Fruit fly (Drosophila melanogaster) whole organism, embryonic: ENCODE results near the gene Arp10.

Experiments
- Aef1 ChIP-seq: fragments of 200-800 bp; sonication (Bioruptor generic); IDR thresholded peaks from 3 replicates; pipeline ENCODE4 v1.3.6; 2022; ENCODE audit warnings: missing biosample characterization, missing genetic modification characterization
- Atf-2 ChIP-seq: fragments of 200-800 bp; sonication (Bioruptor generic); optimal IDR thresholded peaks from 2 replicates; lab custom pipeline; 2016; ENCODE audit warnings: missing biosample characterization, missing genetic modification characterization
- CG11093 ChIP-seq: fragments of 200-800 bp; sonication (Bioruptor generic); IDR thresholded peaks from 3 replicates; pipeline ENCODE4 v1.3.6; 2022; ENCODE audit warnings: missing biosample characterization, missing genetic modification characterization
- CG12659 ChIP-seq: fragments of 200-800 bp; sonication (Bioruptor generic); optimal IDR thresholded peaks from 3 replicates; lab custom pipeline; 2017; ENCODE audit warnings: mild to moderate bottlenecking, missing biosample characterization, missing genetic modification reagents, missing genetic modification characterization
- CG12769 ChIP-seq: fragments of 200-800 bp; sonication (Bioruptor generic); optimal IDR thresholded peaks from 2 replicates; lab custom pipeline; 2019; ENCODE audit warnings: missing biosample characterization, mild to moderate bottlenecking, missing genetic modification characterization, moderate library complexity
- CG1647 ChIP-seq: fragments of 200-800 bp; sonication (Bioruptor generic); optimal IDR thresholded peaks from 3 replicates; lab custom pipeline; 2016; ENCODE audit warnings: missing biosample characterization, missing genetic modification characterization
- CG16815 ChIP-seq: fragments of 200-800 bp; sonication (Bioruptor generic); optimal IDR thresholded peaks from 3 replicates; lab custom pipeline; 2017; ENCODE audit warnings: missing biosample characterization, mild to moderate bottlenecking, missing genetic modification characterization
- CG2712 ChIP-seq: fragments of 200-800 bp; optimal IDR thresholded peaks from 3 replicates; lab custom pipeline; 2019; ENCODE audit warnings: missing biosample characterization, mild to moderate bottlenecking, missing genetic modification characterization, moderate library complexity
- CG30431 ChIP-seq: fragments of 200-800 bp; sonication (Bioruptor generic); optimal IDR thresholded peaks from 2 replicates; lab custom pipeline; 2017; ENCODE audit warnings: missing biosample characterization, missing genetic modification characterization
- CG34376 ChIP-seq: fragments of 200-800 bp; sonication (Bioruptor generic); optimal IDR thresholded peaks from 2 replicates; lab custom pipeline; 2018; ENCODE audit warnings: missing biosample characterization, mild to moderate bottlenecking, missing genetic modification characterization
- CG42726 ChIP-seq: fragments of 200-800 bp; sonication (Bioruptor generic); IDR thresholded peaks from 2 replicates; pipeline ENCODE4 v1.3.6; 2022; ENCODE audit warnings: missing biosample characterization, missing genetic modification characterization; ENCODE audit not compliant: partially characterized antibody
- CG4282 ChIP-seq: fragments of 200-800 bp; sonication (Bioruptor generic); optimal IDR thresholded peaks from 2 replicates; lab custom pipeline; 2016; ENCODE audit warnings: missing biosample characterization, missing genetic modification characterization
- CG4730 ChIP-seq: fragments of 200-800 bp; sonication (Bioruptor generic); IDR thresholded peaks from 2 replicates; pipeline ENCODE4 v1.3.6; 2022; ENCODE audit warnings: missing biosample characterization, missing genetic modification characterization
- CG7556 ChIP-seq: fragments of 200-800 bp; sonication (Bioruptor generic); optimal IDR thresholded peaks from 2 replicates; lab custom pipeline; 2017; ENCODE audit warnings: missing biosample characterization, mild to moderate bottlenecking, missing genetic modification characterization
- CG7963 ChIP-seq: fragments of 200-800 bp; sonication (Bioruptor generic); IDR thresholded peaks from 3 replicates; pipeline ENCODE4 v1.3.6; 2022; ENCODE audit warnings: missing biosample characterization, missing genetic modification characterization; ENCODE audit not compliant: partially characterized antibody
- CG9876 ChIP-seq: fragments of 200-800 bp; sonication (Bioruptor generic); optimal IDR thresholded peaks from 2 replicates; lab custom pipeline; 2016; ENCODE audit warnings: missing biosample characterization, missing genetic modification characterization
- Dfd ChIP-seq, 2 experiments: fragments of >200 bp; optimal IDR thresholded peaks; 2 replicates each; lab custom pipeline; 2017; ENCODE audit warnings: missing biosample characterization in 2 of 2, missing genetic modification characterization in 2 of 2
- HLH3B ChIP-seq: fragments of 200-800 bp; sonication (Bioruptor generic); IDR thresholded peaks from 2 replicates; pipeline ENCODE4 v1.3.6; 2022; ENCODE audit warnings: missing biosample characterization, missing genetic modification characterization
- HmgZ ChIP-seq: fragments of 200-800 bp; sonication (Bioruptor generic); optimal IDR thresholded peaks from 2 replicates; lab custom pipeline; 2018; ENCODE audit warnings: missing biosample characterization, mild to moderate bottlenecking, missing genetic modification characterization
- Hsf ChIP-seq: fragments of 200-800 bp; sonication (Bioruptor generic); optimal IDR thresholded peaks from 3 replicates; lab custom pipeline; 2016; ENCODE audit warnings: missing biosample characterization, missing genetic modification characterization
- Med ChIP-seq: fragments of 200-800 bp; sonication (Bioruptor generic); peaks from one replicate; lab custom pipeline; 2016; ENCODE audit warnings: missing biosample characterization, missing genetic modification characterization, mild to moderate bottlenecking, inconsistent platforms, moderate library complexity
- Mes4 ChIP-seq: fragments of 200-800 bp; sonication (Bioruptor generic); optimal IDR thresholded peaks from 2 replicates; lab custom pipeline; 2016; ENCODE audit warnings: missing biosample characterization, missing genetic modification characterization
- Nf-YA ChIP-seq: fragments of 200-800 bp; sonication (Bioruptor generic); IDR thresholded peaks from 2 replicates; pipeline ENCODE4 v1.3.6; 2022; ENCODE audit warnings: missing biosample characterization, missing genetic modification characterization
- Side ChIP-seq: fragments of 200-800 bp; sonication (Bioruptor generic); optimal IDR thresholded peaks from 2 replicates; lab custom pipeline; 2016; ENCODE audit warnings: missing biosample characterization, missing genetic modification characterization
- YL-1 ChIP-seq: fragments of 200-800 bp; sonication (Bioruptor generic); optimal IDR thresholded peaks from 3 replicates; lab custom pipeline; 2017; ENCODE audit warnings: missing biosample characterization, mild to moderate bottlenecking, missing genetic modification characterization
- aop ChIP-seq: fragments of 200-800 bp; sonication (Bioruptor generic); IDR thresholded peaks from 2 replicates; pipeline ENCODE4 v1.3.6; 2022; ENCODE audit warnings: missing biosample characterization, missing genetic modification characterization
- ase ChIP-seq: fragments of 200-800 bp; sonication (Bioruptor generic); IDR thresholded peaks from 3 replicates; pipeline ENCODE4 v1.3.6; 2022; ENCODE audit warnings: missing biosample characterization, missing genetic modification characterization
- cas ChIP-seq: fragments of 200-800 bp; sonication (Bioruptor generic); IDR thresholded peaks from 2 replicates; pipeline ENCODE4 v1.3.6; 2022; ENCODE audit warnings: missing biosample characterization, missing genetic modification characterization
- caup ChIP-seq: fragments of 200-800 bp; sonication (Bioruptor generic); optimal IDR thresholded peaks from 3 replicates; lab custom pipeline; 2017; ENCODE audit warnings: missing biosample characterization, mild to moderate bottlenecking, missing genetic modification characterization, moderate library complexity; ENCODE audit not compliant: severe bottlenecking
- disco-r ChIP-seq: fragments of 200-800 bp; sonication (Bioruptor generic); optimal IDR thresholded peaks from 2 replicates; lab custom pipeline; 2016; ENCODE audit warnings: missing biosample characterization, missing genetic modification characterization
- eve ChIP-seq, 2 experiments: fragments of >200 bp; optimal IDR thresholded peaks; 2 replicates each; lab custom pipeline; 2017; ENCODE audit warnings: missing biosample characterization in 2 of 2, missing genetic modification characterization in 2 of 2
- ftz-f1 ChIP-seq: fragments of 200-800 bp; sonication (Bioruptor generic); optimal IDR thresholded peaks from 2 replicates; lab custom pipeline; 2016; ENCODE audit warnings: missing biosample characterization, missing genetic modification characterization
- gsb ChIP-seq: fragments of 200-800 bp; sonication (Bioruptor generic); IDR thresholded peaks from 2 replicates; pipeline ENCODE4 v1.3.6; 2022; ENCODE audit warnings: missing biosample characterization, missing genetic modification characterization
- jumu ChIP-seq: fragments of 200-800 bp; sonication (Bioruptor generic); optimal IDR thresholded peaks from 3 replicates; lab custom pipeline; 2016; ENCODE audit warnings: missing biosample characterization, missing genetic modification characterization
- kni ChIP-seq: fragments of 200-800 bp; sonication (Bioruptor generic); optimal IDR thresholded peaks from 3 replicates; lab custom pipeline; 2017; ENCODE audit warnings: mild to moderate bottlenecking, missing biosample characterization, missing genetic modification reagents, missing genetic modification characterization
- lab ChIP-seq: fragments of 200-800 bp; sonication (Bioruptor generic); optimal IDR thresholded peaks from 3 replicates; lab custom pipeline; 2017; ENCODE audit warnings: missing biosample characterization, missing genetic modification characterization, mild to moderate bottlenecking, moderate library complexity, missing genetic modification reagents
- lbe ChIP-seq: fragments of 200-800 bp; sonication (Bioruptor generic); optimal IDR thresholded peaks from 2 replicates; lab custom pipeline; 2016; ENCODE audit warnings: missing biosample characterization, mild to moderate bottlenecking, missing genetic modification characterization
- lov ChIP-seq, 2 experiments: fragments of 200-800 bp in 1 of 2; fragments of >200 bp in 1 of 2; sonication (Bioruptor generic) in 1 of 2; IDR thresholded peaks in 1 of 2; optimal IDR thresholded peaks in 1 of 2; 2 replicates in 1 of 2; 3 replicates in 1 of 2; pipeline versions ENCODE4 v1.3.6 to Lab custom; 2017 to 2022; ENCODE audit warnings: missing biosample characterization in 1 of 2, missing genetic modification characterization in 1 of 2
- nau ChIP-seq: fragments of 200-800 bp; sonication (Bioruptor generic); optimal IDR thresholded peaks from 3 replicates; lab custom pipeline; 2017; ENCODE audit warnings: missing biosample characterization, mild to moderate bottlenecking, missing genetic modification characterization, missing genetic modification reagents
- p53 ChIP-seq: fragments of 200-800 bp; sonication (Bioruptor generic); optimal IDR thresholded peaks from 2 replicates; lab custom pipeline; 2016; ENCODE audit warnings: missing biosample characterization, missing genetic modification characterization
- peb ChIP-seq: fragments of 200-800 bp; sonication (Bioruptor generic); IDR thresholded peaks from 2 replicates; pipeline ENCODE4 v1.3.6; 2022; ENCODE audit warnings: missing biosample characterization, missing genetic modification characterization
- pzg ChIP-seq: fragments of 200-800 bp; sonication (Bioruptor generic); optimal IDR thresholded peaks from 3 replicates; lab custom pipeline; 2018; ENCODE audit warnings: missing biosample characterization, mild to moderate bottlenecking, missing genetic modification characterization, moderate library complexity
- sima ChIP-seq: fragments of 200-800 bp; sonication (Bioruptor generic); optimal IDR thresholded peaks from 2 replicates; lab custom pipeline; 2016; ENCODE audit warnings: missing biosample characterization, missing genetic modification characterization
- sna ChIP-seq: fragments of 200-800 bp; sonication (Bioruptor generic); IDR thresholded peaks from 2 replicates; pipeline ENCODE4 v1.3.6; 2022; ENCODE audit warnings: missing biosample characterization, missing genetic modification characterization; ENCODE audit not compliant: partially characterized antibody
- so ChIP-seq: fragments of 200-800 bp; sonication (Bioruptor generic); IDR thresholded peaks from 3 replicates; pipeline ENCODE4 v1.3.6; 2022; ENCODE audit warnings: missing biosample characterization, missing genetic modification characterization
- ssp ChIP-seq: fragments of 200-800 bp; sonication (Bioruptor generic); IDR thresholded peaks from 2 replicates; pipeline ENCODE4 v1.3.6; 2022; ENCODE audit warnings: missing biosample characterization, missing genetic modification characterization
- tio ChIP-seq: fragments of 200-800 bp; sonication (Bioruptor generic); optimal IDR thresholded peaks from 2 replicates; lab custom pipeline; 2017; ENCODE audit warnings: missing biosample characterization, missing genetic modification characterization, inconsistent platforms
- tup ChIP-seq: fragments of 200-800 bp; sonication (Bioruptor generic); optimal IDR thresholded peaks from 2 replicates; lab custom pipeline; 2016; ENCODE audit warnings: missing biosample characterization, mild to moderate bottlenecking, missing genetic modification characterization, moderate library complexity
- wdn ChIP-seq: fragments of 200-800 bp; sonication (Bioruptor generic); IDR thresholded peaks from 2 replicates; pipeline ENCODE4 v1.3.6; 2022; ENCODE audit warnings: missing biosample characterization, missing genetic modification characterization
- z ChIP-seq: fragments of 200-800 bp; sonication (Bioruptor generic); IDR thresholded peaks from 3 replicates; pipeline ENCODE4 v1.3.6; 2022; ENCODE audit warnings: missing biosample characterization, missing genetic modification characterization

Gene Arp10

dm6 chrX:19675662-19676061, 29.7 kb upstream of the Arp10 start, which contains the start of gene et:
et (minus strand) TSS chrX:19675891.
- TF ChIP-seq CG30431 (GFP tag; lab: Kevin White, UChicago) (no peak), tio (GFP tag; lab: Kevin White, UChicago) (no peak), Med (GFP tag; lab: Kevin White, UChicago) (peak; percentile 26), CG42726 (no peak), Aef1 (GFP tag; lab: Robert Waterston, UW) (no peak), CG34376 (GFP tag; lab: Kevin White, UChicago) (peak; percentile 1), CG11093 (no peak), z (GFP tag; lab: Robert Waterston, UW) (peak; percentile 58; the same call in 1 of the 3 replicates), CG2712 (tag; lab: Kevin White, UChicago) (no peak), HLH3B (GFP tag; lab: Robert Waterston, UW) (no peak), disco-r (no peak), peb (GFP tag; lab: Robert Waterston, UW) (no peak), CG4282 (GFP tag; lab: Kevin White, UChicago) (no peak)

- TF ChIP-seq cas (GFP tag; lab: Robert Waterston, UW), result peak; percentile 57
- TF ChIP-seq lbe, result peak; percentile 98
- TF ChIP-seq lov (optimal IDR thresholded peaks at IDR 0.05; lab: Kevin White, UChicago), result no peak
- TF ChIP-seq lov (GFP tag; IDR thresholded peaks at IDR 0.05; lab: Robert Waterston, UW), result peak; percentile 95
- TF ChIP-seq eve (GFP tag; optimal IDR thresholded peaks at IDR 0.05; lab: Kevin White, UChicago), result peak in 1 of 2 experiments; percentile 55
- TF ChIP-seq caup (GFP tag; lab: Kevin White, UChicago), result peak; percentile 90
- peak; percentile 84 for TF ChIP-seq gsb (GFP tag; lab: Robert Waterston, UW)
- peak; percentile 98 for TF ChIP-seq jumu (GFP tag; lab: Kevin White, UChicago)
- peak; percentile 97 for TF ChIP-seq Mes4
- TF ChIP-seq wdn (GFP tag; lab: Robert Waterston, UW), result peak; percentile 95
- TF ChIP-seq pzg (GFP tag; lab: Kevin White, UChicago), result peak; percentile 19
- TF ChIP-seq Hsf (GFP tag; lab: Kevin White, UChicago), result peak; percentile 97
- peak; percentile 95 for TF ChIP-seq lab (GFP tag; lab: Kevin White, UChicago)
- TF ChIP-seq sna, result no peak
- TF ChIP-seq CG12659 (GFP tag; lab: Kevin White, UChicago), result peak; percentile 96
- peak; percentile 98 for TF ChIP-seq HmgZ (tag; lab: Kevin White, UChicago)
- TF ChIP-seq CG7556 (GFP tag; lab: Kevin White, UChicago), result peak; percentile 95
- peak; percentile 98 for TF ChIP-seq CG16815 (GFP tag; lab: Kevin White, UChicago)
- TF ChIP-seq ftz-f1, result peak; percentile 84
- TF ChIP-seq Atf-2 (GFP tag; lab: Kevin White, UChicago), result peak; percentile 97
- TF ChIP-seq tup, result peak; percentile 97
- TF ChIP-seq kni (GFP tag; lab: Kevin White, UChicago), result peak; percentile 91
- peak; percentile 94 for TF ChIP-seq CG1647 (GFP tag; lab: Kevin White, UChicago)
- no peak for TF ChIP-seq CG7963 (GFP tag; lab: Robert Waterston, UW)
- peak; percentile 85 for TF ChIP-seq Nf-YA
- no peak for TF ChIP-seq nau (GFP tag; lab: Kevin White, UChicago)
- TF ChIP-seq CG9876 (GFP tag; lab: Kevin White, UChicago), result peak; percentile 98
- TF ChIP-seq sima, result peak; percentile 75
- peak; percentile 90 for TF ChIP-seq CG4730 (GFP tag; lab: Robert Waterston, UW)
- TF ChIP-seq ssp, result peak; percentile 79
- TF ChIP-seq Dfd (GFP tag; optimal IDR thresholded peaks at IDR 0.05; lab: Kevin White, UChicago), result no peak
- TF ChIP-seq so (GFP tag; lab: Robert Waterston, UW), result peak; percentile 94
- peak; percentile 89 for TF ChIP-seq aop (GFP tag; lab: Robert Waterston, UW)
- TF ChIP-seq Side (GFP tag; lab: Kevin White, UChicago), result peak; percentile 99
- TF ChIP-seq ase (GFP tag; lab: Robert Waterston, UW), result peak; percentile 86
- TF ChIP-seq YL-1 (GFP tag; lab: Kevin White, UChicago), result peak; percentile 90
- peak; percentile 95 for TF ChIP-seq p53 (GFP tag; lab: Kevin White, UChicago)
- peak; percentile 98 for TF ChIP-seq CG12769 (tag; lab: Kevin White, UChicago)
Observed at dm6 chrX:19668405-19668804, 22.4 kb upstream of the Arp10 start.
